Fruit fly (Drosophila melanogaster): ENCODE data around the gene CG4053.

The CG4053 gene

DNA sequence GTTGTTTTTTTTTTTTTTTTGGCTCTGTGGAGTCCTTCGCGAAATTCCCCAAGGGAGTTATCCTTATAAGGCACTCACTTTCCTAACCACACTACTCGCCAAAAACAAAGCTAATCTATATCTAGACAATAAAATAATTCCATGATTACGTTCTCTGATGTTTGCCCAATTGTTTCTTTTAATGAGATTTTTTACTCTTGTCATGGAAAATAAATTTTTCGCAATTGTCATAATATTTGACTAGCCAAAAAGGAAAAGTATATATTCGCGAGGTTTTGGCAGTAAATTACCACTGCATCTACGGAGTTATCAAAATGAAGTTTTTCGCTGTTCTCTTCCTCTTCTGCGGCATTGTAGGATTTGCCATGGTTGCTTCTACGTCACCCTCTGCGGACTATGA, 11.8 kb downstream of the CG4053 start, which contains the start of gene CG34278:
CG34278 (plus strand) TSS at position 301 of the 400 bp plus-strand sequence.
- TF ChIP-seq sens (GFP tag) = peak; percentile 12
- TF ChIP-seq hth (optimal IDR thresholded peaks at IDR 0.05) = no peak

DNA sequence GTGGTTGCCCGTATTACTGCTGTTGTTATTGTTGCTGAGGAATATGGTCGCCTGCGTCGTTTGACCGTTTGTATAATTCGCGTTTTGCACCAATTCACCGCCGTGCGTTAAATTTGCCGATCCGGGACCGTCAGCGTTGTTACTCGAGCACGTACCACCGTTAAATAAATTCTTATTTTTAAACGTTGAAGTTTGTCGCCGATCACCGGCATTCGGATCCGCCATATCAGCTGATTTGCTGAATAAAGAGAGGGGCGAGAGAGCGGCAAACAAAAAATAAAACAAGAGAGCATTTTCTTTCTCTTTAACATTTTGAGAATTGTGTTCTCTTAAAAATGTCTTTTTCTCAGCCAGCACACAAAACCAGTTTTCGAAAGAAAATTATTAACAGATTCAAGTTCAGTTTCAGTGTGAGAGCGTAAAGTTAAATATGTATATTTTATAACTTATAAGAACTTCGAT, 13.1 kb downstream of the CG4053 start:
- TF ChIP-seq pb (GFP tag; optimal IDR thresholded peaks at IDR 0.05) (no peak), HLH3B (GFP tag; IDR thresholded peaks at IDR 0.05) (no peak), CG30403 (GFP tag; optimal IDR thresholded peaks at IDR 0.05) (no peak), CG12391 (tag; optimal IDR thresholded peaks at IDR 0.05) (no peak), ro (GFP tag; IDR thresholded peaks at IDR 0.05) (no peak), rib (GFP tag; IDR thresholded peaks at IDR 0.05) (peak; percentile 44; the same call in 1 of the 2 replicates), sna (GFP tag; IDR thresholded peaks at IDR 0.05; ENCODE audit: partially characterized antibody) (peak; percentile 22; the same call in 1 of the 2 replicates), CG9817 (tag; optimal IDR thresholded peaks at IDR 0.05) (no peak), MESR4 (GFP tag; optimal IDR thresholded peaks at IDR 0.05) (no peak), Eip74EF (GFP tag; optimal IDR thresholded peaks at IDR 0.05) (peak in 1 of 2 experiments; percentile 7), CG11085 (GFP tag; IDR thresholded peaks at IDR 0.05) (0 out of 2 replicates have a peak, but pooled peaks have one; percentile 22), unc-4 (GFP tag; IDR thresholded peaks at IDR 0.05; ENCODE audit: partially characterized antibody) (peak; percentile 39; the same call in 1 of the 2 replicates), Atf6 (GFP tag; IDR thresholded peaks at IDR 0.05) (peak; percentile 32; the same call in 1 of the 2 replicates), caup (GFP tag; optimal IDR thresholded peaks at IDR 0.05; ENCODE audit: severe bottlenecking) (peak; percentile 15), hbn (GFP tag; IDR thresholded peaks at IDR 0.05; ENCODE audit: partially characterized antibody) (peak; percentile 48; the same call in 1 of the 2 replicates), ATbp (GFP tag; optimal IDR thresholded peaks at IDR 0.05) (no peak), Usf (GFP tag; optimal IDR thresholded peaks at IDR 0.05) (no peak), CG4820 (GFP tag; optimal IDR thresholded peaks at IDR 0.05) (no peak), Neu2 (GFP tag; optimal IDR thresholded peaks at IDR 0.05; ENCODE audit: borderline replicate concordance) (no peak), Aef1 (GFP tag; IDR thresholded peaks at IDR 0.05) (no peak), Dip3 (GFP tag; optimal IDR thresholded peaks at IDR 0.05) (no peak), hth (optimal IDR thresholded peaks at IDR 0.05) (no peak), CG10366 (GFP tag; IDR thresholded peaks at IDR 0.05) (no peak), gt (GFP tag; IDR thresholded peaks at IDR 0.05) (no peak), crp (GFP tag; optimal IDR thresholded peaks at IDR 0.05) (peak in 1 of 2 experiments; percentile 70), CG3281 (GFP tag; optimal IDR thresholded peaks at IDR 0.05) (peak; percentile 42), CG7745 (tag; optimal IDR thresholded peaks at IDR 0.05) (peak; percentile 35), ap (GFP tag; IDR thresholded peaks at IDR 0.05) (no peak), Med (GFP tag) (peak; percentile 90), cg (GFP tag; optimal IDR thresholded peaks at IDR 0.05) (peak; percentile 43), kni (GFP tag; optimal IDR thresholded peaks at IDR 0.05) (peak; percentile 43), ftz-f1 (GFP tag; optimal IDR thresholded peaks at IDR 0.05) (no peak), CG4328 (GFP tag; optimal IDR thresholded peaks at IDR 0.05) (no peak), MBD-R2 (GFP tag; IDR thresholded peaks at IDR 0.05) (peak; percentile 29; the same call in 1 of the 2 replicates), CG13287 (GFP tag; IDR thresholded peaks at IDR 0.05; ENCODE audit: partially characterized antibody) (peak; percentile 60), sr (GFP tag; IDR thresholded peaks at IDR 0.05) (no peak), pfk (GFP tag; optimal IDR thresholded peaks at IDR 0.05) (no peak), repo (GFP tag; optimal IDR thresholded peaks at IDR 0.05) (no peak), lab (GFP tag; optimal IDR thresholded peaks at IDR 0.05) (peak; percentile 36), ash1 (GFP tag; optimal IDR thresholded peaks at IDR 0.05) (peak; percentile 7), CG18599 (GFP tag; optimal IDR thresholded peaks at IDR 0.05) (no peak), da (GFP tag; optimal IDR thresholded peaks at IDR 0.05) (no peak), CG17385 (GFP tag; optimal IDR thresholded peaks at IDR 0.05) (peak; percentile 33), CG30431 (GFP tag; optimal IDR thresholded peaks at IDR 0.05) (no peak), CG34422 (GFP tag; IDR thresholded peaks at IDR 0.05) (peak; percentile 56; the same call in 1 of the 3 replicates), sens (GFP tag) (peak; percentile 42), stwl (tag; optimal IDR thresholded peaks at IDR 0.05) (peak; percentile 18)

Data from whole organism, embryonic.